Fruit fly (Drosophila melanogaster): Measurements from ENCODE around the gene CG7071.
A peak's percentile ranks its signal among the peaks of the same experiment; 100 is the strongest.

The CG7071 gene

dm6 chr3R:22356464-22357410 is 5.7 kb upstream of the CG7071 start, which contains the start of gene Sar1:
Sar1 (plus strand) TSS chr3R:22356685.
- TF ChIP-seq dsx (GFP tag; optimal IDR thresholded peaks at IDR 0.05; ENCODE audit: poor library complexity, severe bottlenecking) = no peak
- no peak for TF ChIP-seq Lpt (GFP tag; optimal IDR thresholded peaks at IDR 0.05)
- no peak for TF ChIP-seq Ets96B (tag; optimal IDR thresholded peaks at IDR 0.05)
- no peak for TF ChIP-seq CG8319 (GFP tag; optimal IDR thresholded peaks at IDR 0.05)
- TF ChIP-seq CG3919 (GFP tag; optimal IDR thresholded peaks at IDR 0.05) = peak; percentile 1
- no peak for TF ChIP-seq Gug (GFP tag; IDR thresholded peaks at IDR 0.05)
- TF ChIP-seq Met (GFP tag; optimal IDR thresholded peaks at IDR 0.05) = peak; percentile 51
- no peak for TF ChIP-seq CG9139 (GFP tag; optimal IDR thresholded peaks at IDR 0.05)
- no peak for TF ChIP-seq CG7368 (GFP tag; optimal IDR thresholded peaks at IDR 0.05)
- TF ChIP-seq pdm3 (GFP tag; optimal IDR thresholded peaks at IDR 0.05) = no peak
- TF ChIP-seq Eip93F (GFP tag; optimal IDR thresholded peaks at IDR 0.05) = no peak
- no peak for TF ChIP-seq lz (GFP tag; optimal IDR thresholded peaks at IDR 0.05)
- no peak for TF ChIP-seq CG11762 (GFP tag; optimal IDR thresholded peaks at IDR 0.05; ENCODE audit: insufficient read depth)
- TF ChIP-seq CG6792 (GFP tag; optimal IDR thresholded peaks at IDR 0.05) = no peak
- TF ChIP-seq Eip78C (GFP tag) = peak; percentile 57
- no peak for TF ChIP-seq CG11902 (GFP tag; optimal IDR thresholded peaks at IDR 0.05)
- TF ChIP-seq ss (GFP tag; optimal IDR thresholded peaks at IDR 0.05) = peak; percentile 44 to 60
- TF ChIP-seq Sox14 (GFP tag; optimal IDR thresholded peaks at IDR 0.05) = peak; percentile 71
- peak; percentile 73 for TF ChIP-seq Eip75B (GFP tag; optimal IDR thresholded peaks at IDR 0.05)
- peak; percentile 2 for TF ChIP-seq CG31627 (GFP tag; optimal IDR thresholded peaks at IDR 0.05)
- TF ChIP-seq Sox102F (GFP tag; optimal IDR thresholded peaks at IDR 0.05) = no peak
- TF ChIP-seq CG6163 (GFP tag; IDR thresholded peaks at IDR 0.05) = no peak
- no peak for TF ChIP-seq Ets21C (GFP tag; optimal IDR thresholded peaks at IDR 0.05)
- no peak for TF ChIP-seq CG3032 (tag; optimal IDR thresholded peaks at IDR 0.05)
- no peak for TF ChIP-seq CG11294 (GFP tag; IDR thresholded peaks at IDR 0.05)
- TF ChIP-seq cyc (GFP tag; optimal IDR thresholded peaks at IDR 0.05) = peak; percentile 1
- no peak for TF ChIP-seq CG10669 (GFP tag; optimal IDR thresholded peaks at IDR 0.05)
- no peak for TF ChIP-seq CG15336 (GFP tag; IDR thresholded peaks at IDR 0.05)
- no peak for TF ChIP-seq salr (GFP tag; optimal IDR thresholded peaks at IDR 0.05)
- no peak for TF ChIP-seq fd85E (GFP tag; optimal IDR thresholded peaks at IDR 0.05)
- TF ChIP-seq Hr4 (GFP tag; optimal IDR thresholded peaks at IDR 0.05) = no peak
- no peak for TF ChIP-seq fkh (GFP tag; optimal IDR thresholded peaks at IDR 0.05)
- peak; percentile 44 for TF ChIP-seq svp (GFP tag)
- peak; percentile 58 for TF ChIP-seq CG6808 (GFP tag; optimal IDR thresholded peaks at IDR 0.05)
- TF ChIP-seq net (GFP tag; optimal IDR thresholded peaks at IDR 0.05) = no peak
- no peak for TF ChIP-seq Smox (GFP tag; optimal IDR thresholded peaks at IDR 0.05)
- TF ChIP-seq CG16779 (tag; optimal IDR thresholded peaks at IDR 0.05) = no peak
- no peak for TF ChIP-seq Sox15 (GFP tag; optimal IDR thresholded peaks at IDR 0.05)
- no peak for TF ChIP-seq esn (GFP tag; optimal IDR thresholded peaks at IDR 0.05)
- no peak for TF ChIP-seq achi (GFP tag; optimal IDR thresholded peaks at IDR 0.05)
- peak; percentile 96 for TF ChIP-seq Blimp-1 (GFP tag; optimal IDR thresholded peaks at IDR 0.05)
- TF ChIP-seq vri (GFP tag; optimal IDR thresholded peaks at IDR 0.05) = peak; percentile 75
- peak; percentile 62 for TF ChIP-seq CG1621 (tag; optimal IDR thresholded peaks at IDR 0.05)
- no peak for TF ChIP-seq topi (GFP tag; optimal IDR thresholded peaks at IDR 0.05)
- TF ChIP-seq spab (GFP tag; optimal IDR thresholded peaks at IDR 0.05) = no peak
- no peak for TF ChIP-seq CG32006 (GFP tag; optimal IDR thresholded peaks at IDR 0.05)
- TF ChIP-seq CG8119 (GFP tag; IDR thresholded peaks at IDR 0.05) = no peak; the same call in 2 of the 3 replicates
- TF ChIP-seq CG6276 (GFP tag; optimal IDR thresholded peaks at IDR 0.05) = peak; percentile 41
- no peak for TF ChIP-seq acj6 (GFP tag; optimal IDR thresholded peaks at IDR 0.05)
- TF ChIP-seq fd59A (GFP tag; optimal IDR thresholded peaks at IDR 0.05) = no peak

Measured in whole organism, prepupa.